Worm (Caenorhabditis elegans) whole organism, young adult: Measurements from ENCODE around the gene R05F9.9.

Source experiments
- B0336.3 ChIP-seq: fragments of 200-800 bp; sonication (Bioruptor generic); IDR thresholded peaks from 2 replicates; pipeline ENCODE4 v1.3.6; 2022; ENCODE audit warnings: missing genetic modification characterization, missing compliant biosample characterization
- F10E7.11 ChIP-seq: sonication (generic microtip); optimal IDR thresholded peaks from 2 replicates; lab custom pipeline; 2017; ENCODE audit warnings: mild to moderate bottlenecking, missing genetic modification characterization, moderate library complexity, missing compliant biosample characterization
- F22D6.2 ChIP-seq: sonication (generic microtip); optimal IDR thresholded peaks from 2 replicates; lab custom pipeline; 2016; ENCODE audit warnings: mild to moderate bottlenecking, missing genetic modification characterization, missing compliant biosample characterization
- F33H1.4 ChIP-seq: fragments of 200-800 bp; sonication (Bioruptor generic); IDR thresholded peaks from 2 replicates; pipeline ENCODE4 v1.3.6; 2022; ENCODE audit warnings: missing genetic modification reagents, missing genetic modification characterization, missing compliant biosample characterization
- F57C9.4 ChIP-seq: sonication (generic microtip); optimal IDR thresholded peaks from 2 replicates; lab custom pipeline; 2017; ENCODE audit warnings: mild to moderate bottlenecking, missing genetic modification characterization, missing compliant biosample characterization
- K11D2.4 ChIP-seq: fragments of 200-800 bp; sonication (Bioruptor generic); IDR thresholded peaks from 2 replicates; pipeline ENCODE4 v1.3.6; 2022; ENCODE audit warnings: missing genetic modification reagents, missing genetic modification characterization, missing compliant biosample characterization
- akir-1 ChIP-seq: fragments of 200-800 bp; sonication (Bioruptor generic); optimal IDR thresholded peaks from 2 replicates; lab custom pipeline; 2018; ENCODE audit warnings: mild to moderate bottlenecking, missing genetic modification characterization, moderate library complexity, missing compliant biosample characterization
- atf-7 ChIP-seq: sonication (generic microtip); optimal IDR thresholded peaks from 2 replicates; lab custom pipeline; 2017; ENCODE audit warnings: mild to moderate bottlenecking, missing genetic modification characterization, missing compliant biosample characterization
- attf-3 ChIP-seq: fragments of 200-800 bp; sonication (Bioruptor generic); conservative IDR thresholded peaks from 2 replicates; pipeline ENCODE4 v1.3.6; 2022; ENCODE audit warnings: missing genetic modification reagents, missing genetic modification characterization, missing compliant biosample characterization
- attf-5 ChIP-seq: fragments of 200-800 bp; sonication (Bioruptor generic); optimal IDR thresholded peaks from 2 replicates; lab custom pipeline; 2018; ENCODE audit warnings: mild to moderate bottlenecking, missing genetic modification characterization, missing compliant biosample characterization
- attf-6 ChIP-seq: fragments of 200-800 bp; sonication (Bioruptor generic); IDR thresholded peaks from 2 replicates; pipeline ENCODE4 v1.3.6; 2022; ENCODE audit warnings: missing genetic modification reagents, missing genetic modification characterization, missing compliant biosample characterization
- cebp-1 ChIP-seq, 2 experiments: fragments of 200-800 bp in 1 of 2; sonication (Bioruptor generic) in 1 of 2; sonication (generic microtip) in 1 of 2; IDR thresholded peaks in 1 of 2; optimal IDR thresholded peaks in 1 of 2; 2 replicates each; pipeline versions ENCODE4 v1.3.6 to Lab custom; 2017 to 2022; ENCODE audit warnings: missing compliant biosample characterization in 2 of 2, missing genetic modification characterization in 2 of 2, mild to moderate bottlenecking in 1 of 2, missing genetic modification reagents in 1 of 2, moderate library complexity in 1 of 2
- cebp-2 ChIP-seq: fragments of 200-800 bp; sonication (Bioruptor generic); IDR thresholded peaks from 2 replicates; pipeline ENCODE4 v1.3.6; 2022; ENCODE audit warnings: missing genetic modification characterization, missing compliant biosample characterization
- ceh-79 ChIP-seq: sonication (generic microtip); optimal IDR thresholded peaks from 2 replicates; lab custom pipeline; 2017; ENCODE audit warnings: mild to moderate bottlenecking, missing genetic modification characterization, missing compliant biosample characterization
- die-1 ChIP-seq: sonication (generic microtip); optimal IDR thresholded peaks from 2 replicates; lab custom pipeline; 2016; ENCODE audit warnings: missing genotype, mild to moderate bottlenecking, missing genetic modification characterization, missing compliant biosample characterization
- dpl-1 ChIP-seq: fragments of 150-350 bp; optimal IDR thresholded peaks from 2 replicates; lab custom pipeline; 2014; ENCODE audit warnings: missing biosample characterization, missing genetic modification reagents, missing genetic modification characterization
- hlh-12 ChIP-seq: sonication (generic microtip); optimal IDR thresholded peaks from 2 replicates; lab custom pipeline; 2016; ENCODE audit warnings: missing genetic modification characterization, missing compliant biosample characterization
- hmg-1.2 ChIP-seq: fragments of 200-800 bp; sonication (Bioruptor generic); IDR thresholded peaks from 2 replicates; pipeline ENCODE4 v1.3.6; 2022; ENCODE audit warnings: missing genetic modification reagents, missing genetic modification characterization, missing compliant biosample characterization
- hrde-1 ChIP-seq: sonication (generic microtip); optimal IDR thresholded peaks from 2 replicates; lab custom pipeline; 2016; ENCODE audit warnings: missing genetic modification characterization, mild to moderate bottlenecking, missing compliant biosample characterization, moderate library complexity, missing genotype, missing genetic modification reagents, borderline replicate concordance
- lin-40 ChIP-seq: sonication (generic microtip); optimal IDR thresholded peaks from 2 replicates; lab custom pipeline; 2016; ENCODE audit warnings: missing genetic modification characterization, mild to moderate bottlenecking, missing compliant biosample characterization, missing genotype, missing genetic modification reagents
- lir-1 ChIP-seq: fragments of 200-800 bp; sonication (Bioruptor generic); conservative IDR thresholded peaks from 2 replicates; pipeline ENCODE4 v1.3.6; 2022; ENCODE audit warnings: missing genetic modification reagents, missing genetic modification characterization, missing compliant biosample characterization
- lsl-1 ChIP-seq: fragments of 200-800 bp; sonication (Bioruptor generic); optimal IDR thresholded peaks from 2 replicates; lab custom pipeline; 2018; ENCODE audit warnings: mild to moderate bottlenecking, missing genetic modification characterization, moderate library complexity, missing compliant biosample characterization
- madf-6 ChIP-seq: fragments of 200-800 bp; sonication (Bioruptor generic); IDR thresholded peaks from 2 replicates; pipeline ENCODE4 v1.3.6; 2022; ENCODE audit warnings: missing genetic modification reagents, missing genetic modification characterization, missing compliant biosample characterization
- madf-8 ChIP-seq: fragments of 200-800 bp; sonication (Bioruptor generic); conservative IDR thresholded peaks from 2 replicates; pipeline ENCODE4 v1.3.6; 2022; ENCODE audit warnings: missing genetic modification reagents, missing genetic modification characterization, missing compliant biosample characterization
- mcd-1 ChIP-seq: fragments of 200-800 bp; sonication (Bioruptor generic); IDR thresholded peaks from 2 replicates; pipeline ENCODE4 v1.3.6; 2022; ENCODE audit warnings: missing genetic modification reagents, missing genetic modification characterization, missing compliant biosample characterization
- nfya-2 ChIP-seq: fragments of 200-800 bp; sonication (Bioruptor generic); IDR thresholded peaks from 2 replicates; pipeline ENCODE4 v1.3.6; 2022; ENCODE audit warnings: missing genetic modification reagents, missing genetic modification characterization, missing compliant biosample characterization
- nhr-27 ChIP-seq: fragments of 200-800 bp; sonication (Bioruptor generic); optimal IDR thresholded peaks from 2 replicates; lab custom pipeline; 2018; ENCODE audit warnings: mild to moderate bottlenecking, missing genetic modification characterization, moderate library complexity, missing compliant biosample characterization
- nhr-90 ChIP-seq: sonication (generic microtip); optimal IDR thresholded peaks from 2 replicates; lab custom pipeline; 2016; ENCODE audit warnings: missing genotype, mild to moderate bottlenecking, missing genetic modification characterization, missing compliant biosample characterization
- pha-4 ChIP-seq: fragments of 150-350 bp; sonication (generic microtip); optimal IDR thresholded peaks from 2 replicates; lab custom pipeline; 2014; ENCODE audit warnings: missing biosample characterization, missing genetic modification reagents, missing genetic modification characterization
- repo-1 ChIP-seq: sonication (generic microtip); optimal IDR thresholded peaks from 2 replicates; lab custom pipeline; 2017; ENCODE audit warnings: mild to moderate bottlenecking, missing genetic modification characterization, missing compliant biosample characterization
- rpc-1 ChIP-seq, 2 experiments: fragments of 150-350 bp in 1 of 2; sonication (generic microtip) in 1 of 2; optimal IDR thresholded peaks; 2 replicates each; lab custom pipeline; 2014 to 2018; ENCODE audit warnings: missing biosample characterization in 1 of 2, missing genetic modification characterization in 1 of 2, missing genetic modification reagents in 1 of 2, missing genotype in 1 of 2
- snpc-3.4 ChIP-seq: sonication (generic microtip); optimal IDR thresholded peaks from 2 replicates; lab custom pipeline; 2017; ENCODE audit warnings: missing genetic modification characterization, mild to moderate bottlenecking, missing compliant biosample characterization, antibody characterized with exemption, moderate library complexity, missing genotype, missing genetic modification reagents
- snpc-4 ChIP-seq, 5 experiments: fragments of 150-350 bp in 1 of 5; sonication (generic microtip) in 4 of 5; optimal IDR thresholded peaks; 2 replicates each; lab custom pipeline; 2014 to 2018; ENCODE audit warnings: missing genetic modification characterization in 5 of 5, missing biosample characterization in 3 of 5, antibody characterized with exemption in 2 of 5, mild to moderate bottlenecking in 2 of 5, missing compliant biosample characterization in 2 of 5, missing genotype in 2 of 5, moderate library complexity in 2 of 5, missing genetic modification reagents in 1 of 5
- tlf-1 ChIP-seq: fragments of 200-800 bp; sonication (Bioruptor generic); optimal IDR thresholded peaks from 2 replicates; lab custom pipeline; 2018; ENCODE audit warnings: mild to moderate bottlenecking, missing genetic modification characterization, missing compliant biosample characterization
- unc-62 ChIP-seq: fragments of 150-350 bp; optimal IDR thresholded peaks from 2 replicates; lab custom pipeline; 2014; ENCODE audit warnings: missing biosample characterization, missing genetic modification reagents, missing genetic modification characterization
- xnd-1 ChIP-seq: sonication (generic microtip); optimal IDR thresholded peaks from 2 replicates; lab custom pipeline; 2016; ENCODE audit warnings: missing genotype, missing genetic modification reagents, missing genetic modification characterization, missing compliant biosample characterization
- zfh-2 ChIP-seq: fragments of 200-800 bp; sonication (Bioruptor generic); conservative IDR thresholded peaks from 2 replicates; pipeline ENCODE4 v1.3.6; 2022; ENCODE audit warnings: missing genetic modification reagents, missing genetic modification characterization, missing compliant biosample characterization
- ztf-28 ChIP-seq: fragments of 200-800 bp; sonication (Bioruptor generic); IDR thresholded peaks from 2 replicates; pipeline ENCODE4 v1.3.6; 2022; ENCODE audit warnings: missing genetic modification reagents, missing genetic modification characterization, missing compliant biosample characterization

The R05F9.9 gene

DNA sequence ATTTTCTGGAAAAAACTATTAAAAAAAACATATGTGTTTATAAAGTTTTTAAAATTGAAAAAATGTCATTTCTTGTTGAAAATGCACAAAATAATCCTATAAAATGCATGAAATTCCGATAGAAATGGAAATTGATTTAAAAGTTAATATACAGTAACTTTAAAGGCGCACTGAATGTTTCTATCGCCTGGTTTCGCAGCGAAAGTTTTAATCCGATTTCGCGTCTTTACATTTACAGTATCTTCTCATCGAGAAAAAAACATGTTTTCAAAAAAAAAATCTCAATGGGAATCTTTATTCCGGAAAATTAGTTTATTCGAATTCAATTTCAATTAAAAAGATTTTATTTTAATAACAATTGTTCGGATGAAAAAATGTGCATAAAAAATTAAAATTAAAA lies 12.3 kb upstream of the R05F9.9 start, which contains the start of gene R05F9.11 (continued):
- TF ChIP-seq snpc-4 (GFP tag; optimal IDR thresholded peaks at IDR 0.05; lab: Kevin White, UChicago) (no peak), snpc-4 (tag; optimal IDR thresholded peaks at IDR 0.05; lab: Kevin White, UChicago) (no peak), madf-6 (GFP tag; lab: Robert Waterston, UW) (peak; percentile 93), dpl-1 (no peak), lir-1 (GFP tag; lab: Robert Waterston, UW) (no peak), attf-6 (GFP tag; lab: Robert Waterston, UW) (no peak), cebp-2 (GFP tag; lab: Robert Waterston, UW) (no peak), tlf-1 (GFP tag; lab: Kevin White, UChicago) (peak; percentile 4), hlh-12 (tag; lab: Kevin White, UChicago) (no peak), nhr-90 (tag; lab: Kevin White, UChicago) (no peak)

DNA sequence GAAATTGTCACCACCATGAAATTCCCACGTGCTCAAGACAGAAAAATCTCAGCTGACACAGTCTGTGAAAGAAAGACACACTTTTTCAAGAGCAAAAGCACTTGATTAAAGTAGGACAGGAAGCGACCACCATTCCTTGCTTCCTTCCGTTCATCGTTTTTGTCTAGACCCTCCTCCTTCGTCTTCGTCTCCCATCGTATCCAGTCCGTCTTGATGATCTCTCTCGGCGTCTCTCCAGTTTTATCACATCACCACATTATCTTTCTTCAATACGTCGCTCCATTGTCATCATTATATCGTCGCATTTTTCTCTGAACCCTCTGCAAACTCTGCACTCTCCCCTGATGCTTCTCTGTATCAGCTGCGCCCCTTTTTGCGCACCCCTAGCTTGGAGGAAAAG lies 6.3 kb upstream of the R05F9.9 start:
- no peak for TF ChIP-seq pha-4 (tag; lab: Kevin White, UChicago)
- TF ChIP-seq cebp-1 (GFP tag; IDR thresholded peaks at IDR 0.05; lab: Robert Waterston, UW), result no peak
- peak; percentile 20 for TF ChIP-seq cebp-1 (tag; optimal IDR thresholded peaks at IDR 0.05; lab: Kevin White, UChicago)
- no peak for TF ChIP-seq nfya-2 (GFP tag; lab: Robert Waterston, UW)
- no peak for TF ChIP-seq hlh-12 (tag; lab: Kevin White, UChicago)
- no peak for TF ChIP-seq attf-3 (GFP tag; lab: Robert Waterston, UW)
- no peak for TF ChIP-seq ceh-79 (tag; lab: Kevin White, UChicago)
- no peak for TF ChIP-seq madf-8
- TF ChIP-seq F57C9.4 (tag; lab: Kevin White, UChicago), result no peak
- no peak for TF ChIP-seq nhr-27
- no peak for TF ChIP-seq akir-1
- TF ChIP-seq unc-62, result no peak
- peak; percentile 40; the same call in 1 of the 2 replicates for TF ChIP-seq hmg-1.2 (GFP tag; lab: Robert Waterston, UW)
- TF ChIP-seq zfh-2 (GFP tag; lab: Robert Waterston, UW), result 0 out of 2 replicates have a peak, but pooled peaks have one; percentile 35
- peak; percentile 22 for TF ChIP-seq attf-5 (GFP tag; lab: Kevin White, UChicago)
- TF ChIP-seq ztf-28, result no peak
- TF ChIP-seq K11D2.4 (GFP tag; lab: Robert Waterston, UW), result 0 out of 2 replicates have a peak, but pooled peaks have one; percentile 9
- TF ChIP-seq F22D6.2 (tag; lab: Kevin White, UChicago), result no peak
- TF ChIP-seq hrde-1, result no peak
- no peak for TF ChIP-seq snpc-3.4 (tag; lab: Kevin White, UChicago)
- TF ChIP-seq mcd-1, result no peak
- TF ChIP-seq lin-40 (tag; lab: Kevin White, UChicago), result peak; percentile 24

DNA sequence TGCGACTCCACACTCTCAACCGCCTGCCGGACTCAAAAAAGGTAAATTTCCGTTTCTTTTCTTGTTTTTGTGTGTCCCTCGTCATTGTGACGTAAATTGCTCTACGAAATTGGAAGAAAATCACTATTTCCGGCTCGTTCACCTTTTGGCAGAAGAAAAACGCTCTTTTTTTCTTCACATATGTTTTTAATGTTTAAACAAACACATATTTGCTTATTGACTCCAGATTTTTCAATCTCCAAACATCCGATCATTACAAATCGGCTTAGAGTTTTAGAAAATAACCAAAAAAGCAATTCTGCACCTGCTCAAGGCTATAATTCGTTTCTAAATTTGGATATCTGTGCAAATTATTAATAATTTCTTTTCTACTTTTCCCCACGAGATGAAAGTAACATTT lies 4.0 kb upstream of the R05F9.9 start:
- TF ChIP-seq F57C9.4 (tag; lab: Kevin White, UChicago), result no peak
- no peak for TF ChIP-seq hmg-1.2 (GFP tag; lab: Robert Waterston, UW)
- TF ChIP-seq, all 124 proteins: peak for 0

DNA sequence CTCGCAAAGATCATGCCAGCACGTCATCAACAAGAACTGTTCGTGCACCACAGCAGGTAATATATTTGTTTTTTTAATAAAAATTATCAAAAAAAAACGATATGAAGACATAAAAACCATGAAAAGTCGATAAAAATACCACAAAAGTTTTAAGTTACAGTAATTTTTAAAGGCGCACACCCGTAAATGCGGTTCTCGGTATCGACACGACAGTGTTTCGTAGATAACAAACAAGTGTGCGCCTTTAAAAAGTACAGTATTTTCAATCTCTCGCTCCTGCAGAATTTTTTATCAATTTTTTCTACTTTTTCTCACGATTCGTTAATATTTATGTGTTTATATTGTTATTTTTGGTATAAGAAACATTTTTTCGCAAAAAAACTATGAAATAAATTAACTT lies 3.4 kb upstream of the R05F9.9 start:
- no peak for TF ChIP-seq B0336.3 (GFP tag; lab: Robert Waterston, UW)
- TF ChIP-seq F33H1.4, result peak; percentile 50; the same call in 1 of the 2 replicates
- TF ChIP-seq die-1 (tag; lab: Kevin White, UChicago), result no peak
- TF ChIP-seq F10E7.11 (tag; lab: Kevin White, UChicago), result no peak
- no peak for TF ChIP-seq rpc-1 (optimal IDR thresholded peaks at IDR 0.05; lab: Kevin White, UChicago)
- no peak for TF ChIP-seq rpc-1 (tag; optimal IDR thresholded peaks at IDR 0.05; lab: Kevin White, UChicago)
- peak; percentile 70 for TF ChIP-seq lsl-1
- no peak for TF ChIP-seq atf-7 (tag; lab: Kevin White, UChicago)
- no peak for TF ChIP-seq xnd-1 (tag; lab: Kevin White, UChicago)
- TF ChIP-seq repo-1 (tag; lab: Kevin White, UChicago), result no peak
- TF ChIP-seq madf-6 (GFP tag; lab: Robert Waterston, UW), result peak; percentile 56
